Worm (Caenorhabditis elegans): ENCODE measurements around the gene dis-3.

Gene dis-3

ce11 chrIV:10059175-10059574 is 37.8 kb upstream of the dis-3 start:
- TF ChIP-seq elt-2 (tag; optimal IDR thresholded peaks at IDR 0.05) (peak; percentile 91), hlh-30 (tag; optimal IDR thresholded peaks at IDR 0.05; ENCODE audit: insufficient read depth) (no peak)

ce11 chrIV:10060795-10061194 is 36.2 kb upstream of the dis-3 start:
- no peak for TF ChIP-seq hlh-15 (tag; optimal IDR thresholded peaks at IDR 0.05)
- TF ChIP-seq che-1 (tag; optimal IDR thresholded peaks at IDR 0.05) = no peak
- no peak for TF ChIP-seq ceh-9 (tag; optimal IDR thresholded peaks at IDR 0.05)
- no peak for TF ChIP-seq odd-2 (tag; optimal IDR thresholded peaks at IDR 0.05)
- TF ChIP-seq ceh-2 (tag; optimal IDR thresholded peaks at IDR 0.05) = no peak
- TF ChIP-seq fkh-10 (GFP tag; optimal IDR thresholded peaks at IDR 0.05) = no peak
- no peak for TF ChIP-seq ceh-19 (GFP tag; optimal IDR thresholded peaks at IDR 0.05)
- no peak for TF ChIP-seq pha-4 (tag; optimal IDR thresholded peaks at IDR 0.05)
- TF ChIP-seq pax-1 (tag; optimal IDR thresholded peaks at IDR 0.05) = no peak
- no peak for TF ChIP-seq ceh-34 (tag; optimal IDR thresholded peaks at IDR 0.05)
- no peak for TF ChIP-seq ceh-48 (tag; optimal IDR thresholded peaks at IDR 0.05)
- no peak for TF ChIP-seq ahr-1 (tag; optimal IDR thresholded peaks at IDR 0.05)
- no peak for TF ChIP-seq npax-4 (tag; optimal IDR thresholded peaks at IDR 0.05)
- no peak for TF ChIP-seq elt-2 (tag; optimal IDR thresholded peaks at IDR 0.05)
- no peak for TF ChIP-seq ets-4 (tag; optimal IDR thresholded peaks at IDR 0.05)
- TF ChIP-seq unc-55 (GFP tag; optimal IDR thresholded peaks at IDR 0.05) = no peak
- no peak for TF ChIP-seq rnt-1 (tag; optimal IDR thresholded peaks at IDR 0.05)
- no peak for TF ChIP-seq unc-86 (tag; optimal IDR thresholded peaks at IDR 0.05)
- TF ChIP-seq lin-11 (tag; optimal IDR thresholded peaks at IDR 0.05) = no peak

DNA sequence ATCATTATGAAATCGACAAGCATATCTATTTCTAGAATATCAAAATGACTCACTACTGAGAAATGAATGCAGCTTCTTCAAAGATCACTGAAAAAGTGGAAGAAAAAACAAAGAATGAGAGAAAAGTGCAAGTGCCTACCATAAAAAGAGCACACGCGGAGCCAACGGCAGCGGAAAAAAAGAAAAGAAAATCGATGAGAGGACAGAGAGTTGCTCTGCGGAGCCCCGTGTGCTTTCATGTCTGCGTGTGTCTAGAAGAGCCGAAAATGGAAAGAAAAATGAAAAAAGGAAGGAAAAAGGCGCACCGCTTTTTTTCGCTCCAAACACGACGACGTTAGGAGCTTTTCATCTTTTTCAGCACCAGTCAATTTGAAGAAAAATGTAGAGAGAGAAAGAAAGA is 34.3 kb upstream of the dis-3 start, which contains the start of gene ipla-7:
ipla-7 (minus strand) TSS at position 122 of the 400 bp plus-strand sequence.
- TF ChIP-seq unc-42 (tag; optimal IDR thresholded peaks at IDR 0.05) (peak; percentile 37), fax-1 (tag; optimal IDR thresholded peaks at IDR 0.05) (peak; percentile 9), lin-11 (tag; optimal IDR thresholded peaks at IDR 0.05) (no peak), ceh-48 (tag; optimal IDR thresholded peaks at IDR 0.05) (peak; percentile 54)

DNA sequence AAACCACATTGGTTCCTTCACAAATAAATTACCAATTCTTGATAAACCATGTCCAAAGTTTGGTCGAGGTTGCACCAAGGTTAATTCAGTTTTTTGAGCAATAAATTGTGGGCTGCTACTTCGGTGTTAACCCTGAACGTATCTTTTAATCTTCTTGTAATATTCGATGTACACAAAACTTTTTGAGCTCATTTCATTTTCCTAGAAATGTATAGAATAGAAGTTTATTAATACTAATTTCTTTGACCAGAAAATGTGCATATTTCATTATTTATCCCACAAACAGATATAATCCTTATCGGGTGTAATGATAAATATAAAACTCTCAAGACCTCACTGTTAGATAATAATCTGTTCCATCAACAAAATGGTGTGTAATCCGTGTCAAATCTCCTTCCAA is 33.1 kb upstream of the dis-3 start:
- no peak for TF ChIP-seq nhr-232 (tag; optimal IDR thresholded peaks at IDR 0.05)
- no peak for TF ChIP-seq ttx-3 (tag; optimal IDR thresholded peaks at IDR 0.05)
- no peak for TF ChIP-seq dmd-4 (tag; optimal IDR thresholded peaks at IDR 0.05; ENCODE audit: borderline replicate concordance)
- TF ChIP-seq unc-3 (GFP tag; conservative IDR thresholded peaks at IDR 0.05) = no peak
- TF ChIP-seq unc-3 (tag; optimal IDR thresholded peaks at IDR 0.05) = no peak
- TF ChIP-seq hlh-30 (tag; optimal IDR thresholded peaks at IDR 0.05; ENCODE audit: insufficient read depth) = no peak
- TF ChIP-seq F13H6.1 (tag; optimal IDR thresholded peaks at IDR 0.05) = no peak
- TF ChIP-seq pag-3 (tag; optimal IDR thresholded peaks at IDR 0.05; ENCODE audit: borderline replicate concordance) = no peak
- TF ChIP-seq fkh-10 (GFP tag; optimal IDR thresholded peaks at IDR 0.05) = no peak

DNA sequence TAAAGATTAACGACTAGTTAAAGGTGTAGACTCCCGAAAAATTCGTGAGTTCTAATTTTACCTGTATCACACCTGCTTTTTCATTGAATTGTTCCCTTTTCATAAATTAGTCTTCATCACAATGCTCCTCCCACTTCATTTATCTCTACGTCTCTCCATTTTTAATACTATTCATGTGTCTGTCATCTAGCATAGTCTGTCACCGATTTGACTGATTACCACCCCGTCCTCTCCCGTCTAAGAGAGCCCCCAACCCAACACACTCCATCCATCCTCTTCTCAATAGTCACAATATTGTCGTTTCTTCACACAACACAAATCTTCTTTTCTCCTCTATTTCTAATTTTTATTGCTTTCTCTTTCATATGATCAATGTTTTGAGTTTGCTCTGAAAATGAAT is 31.8 kb upstream of the dis-3 start:
- peak; percentile 99 for TF ChIP-seq unc-55 (GFP tag; optimal IDR thresholded peaks at IDR 0.05)
- no peak for TF ChIP-seq dmd-4 (tag; optimal IDR thresholded peaks at IDR 0.05; ENCODE audit: borderline replicate concordance)

DNA sequence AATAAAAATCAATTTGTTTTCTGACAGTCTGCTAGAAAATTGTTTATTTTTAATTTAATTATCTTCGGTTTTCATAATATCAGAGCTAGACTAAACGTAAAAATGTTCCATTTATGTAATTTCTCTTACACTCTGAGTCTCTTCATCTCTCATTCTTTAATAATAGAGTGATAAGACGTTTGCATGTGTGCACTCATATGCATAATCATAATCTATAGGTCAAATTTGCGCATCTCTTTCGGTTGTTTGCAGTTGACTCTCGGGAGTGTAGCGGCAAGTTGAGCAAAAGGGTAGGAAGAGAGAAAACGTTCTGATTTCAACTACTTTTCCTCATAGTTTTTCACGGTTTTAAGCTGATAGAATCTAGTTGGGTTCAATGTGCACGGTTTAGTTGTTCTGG is 30.5 kb upstream of the dis-3 start:
- TF ChIP-seq elt-2 (tag; optimal IDR thresholded peaks at IDR 0.05) (peak; percentile 54), zip-5 (tag; optimal IDR thresholded peaks at IDR 0.05) (no peak), pax-1 (tag; optimal IDR thresholded peaks at IDR 0.05) (peak; percentile 38), hlh-13 (GFP tag; optimal IDR thresholded peaks at IDR 0.05) (no peak)

ce11 chrIV:10067541-10067940 is 29.5 kb upstream of the dis-3 start, which contains the start of gene cwn-2:
cwn-2 (plus strand) TSS chrIV:10067816.
- TF ChIP-seq gmeb-2 (tag; optimal IDR thresholded peaks at IDR 0.05) (no peak), unc-42 (tag; optimal IDR thresholded peaks at IDR 0.05) (peak; percentile 11)

All from whole organism, late embryonic.